Fruit fly (Drosophila melanogaster) whole organism, adult: ENCODE data around the gene MED30.

ENCODE experiments used
- CG11617 ChIP-seq: fragments of 200-800 bp; sonication (Bioruptor generic); optimal IDR thresholded peaks from 2 replicates; lab custom pipeline; 2017; ENCODE audit warnings: mild to moderate bottlenecking, missing biosample characterization, missing genetic modification reagents, missing genetic modification characterization
- CG12768 ChIP-seq: fragments of 200-800 bp; sonication (Bioruptor generic); optimal IDR thresholded peaks from 2 replicates; lab custom pipeline; 2017; ENCODE audit warnings: missing biosample characterization, missing genetic modification characterization, mild to moderate bottlenecking, moderate library complexity, missing genetic modification reagents
- CG14711 ChIP-seq: fragments of 200-800 bp; sonication (Bioruptor generic); optimal IDR thresholded peaks from 2 replicates; lab custom pipeline; 2018; ENCODE audit warnings: missing biosample characterization, mild to moderate bottlenecking, missing genetic modification characterization, moderate library complexity
- CG1620 ChIP-seq: fragments of 200-800 bp; sonication (Bioruptor generic); optimal IDR thresholded peaks from 2 replicates; lab custom pipeline; 2016; ENCODE audit warnings: missing biosample characterization, missing genetic modification characterization
- CG33017 ChIP-seq: fragments of 200-800 bp; sonication (Bioruptor generic); optimal IDR thresholded peaks from 2 replicates; lab custom pipeline; 2018; ENCODE audit warnings: missing biosample characterization, mild to moderate bottlenecking, missing genetic modification characterization, moderate library complexity
- CG5204 ChIP-seq: fragments of 200-800 bp; sonication (Bioruptor generic); optimal IDR thresholded peaks from 2 replicates; lab custom pipeline; 2016; ENCODE audit warnings: missing biosample characterization, missing genetic modification characterization
- CG7045 ChIP-seq: fragments of 200-800 bp; sonication (Bioruptor generic); optimal IDR thresholded peaks from 2 replicates; lab custom pipeline; 2017; ENCODE audit warnings: missing biosample characterization, mild to moderate bottlenecking, missing genetic modification characterization
- CG7101 ChIP-seq: fragments of 200-800 bp; sonication (Bioruptor generic); optimal IDR thresholded peaks from 2 replicates; lab custom pipeline; 2018; ENCODE audit warnings: missing biosample characterization, mild to moderate bottlenecking, missing genetic modification characterization, moderate library complexity
- Clk ChIP-seq: fragments of 200-800 bp; sonication (Bioruptor generic); optimal IDR thresholded peaks from 2 replicates; lab custom pipeline; 2017; ENCODE audit warnings: missing biosample characterization, missing genetic modification characterization
- Crg-1 ChIP-seq: fragments of 200-800 bp; sonication (Bioruptor generic); optimal IDR thresholded peaks from 2 replicates; lab custom pipeline; 2016; ENCODE audit warnings: missing biosample characterization, missing genetic modification characterization
- Hr96 ChIP-seq: fragments of 200-800 bp; sonication (Bioruptor generic); optimal IDR thresholded peaks from 2 replicates; lab custom pipeline; 2016; ENCODE audit warnings: missing biosample characterization, missing genetic modification characterization
- Mnt ChIP-seq: fragments of 200-800 bp; sonication (Bioruptor generic); optimal IDR thresholded peaks from 2 replicates; lab custom pipeline; 2016; ENCODE audit warnings: missing biosample characterization, mild to moderate bottlenecking, missing genetic modification characterization
- bab1 ChIP-seq: fragments of 200-800 bp; sonication (Bioruptor generic); optimal IDR thresholded peaks from 3 replicates; lab custom pipeline; 2019; ENCODE audit warnings: missing biosample characterization, mild to moderate bottlenecking, missing genetic modification characterization, moderate library complexity
- cic ChIP-seq: fragments of 200-800 bp; sonication (Bioruptor generic); optimal IDR thresholded peaks from 2 replicates; lab custom pipeline; 2017; ENCODE audit warnings: missing biosample characterization, mild to moderate bottlenecking, missing genetic modification characterization, moderate library complexity
- cnc ChIP-seq, 2 experiments: fragments of >200 bp; optimal IDR thresholded peaks; 2 replicates each; lab custom pipeline; 2017
- kay ChIP-seq: fragments of 200-800 bp; sonication (Bioruptor generic); peaks from one replicate; lab custom pipeline; 2016; ENCODE audit warnings: missing biosample characterization, missing genetic modification characterization, borderline replicate concordance
- ovo ChIP-seq: fragments of 200-800 bp; sonication (Bioruptor generic); optimal IDR thresholded peaks from 2 replicates; lab custom pipeline; 2016; ENCODE audit warnings: missing biosample characterization, missing genetic modification characterization
- pad ChIP-seq: fragments of 200-800 bp; sonication (Bioruptor generic); optimal IDR thresholded peaks from 3 replicates; lab custom pipeline; 2017; ENCODE audit warnings: missing biosample characterization, missing genetic modification characterization, mild to moderate bottlenecking, moderate library complexity, missing genetic modification reagents
- tj ChIP-seq: fragments of 200-800 bp; sonication (Bioruptor generic); optimal IDR thresholded peaks from 3 replicates; lab custom pipeline; 2017; ENCODE audit warnings: missing biosample characterization, mild to moderate bottlenecking, missing genetic modification characterization, moderate library complexity
- toe ChIP-seq: fragments of 200-800 bp; sonication (Bioruptor generic); optimal IDR thresholded peaks from 2 replicates; lab custom pipeline; 2016; ENCODE audit warnings: missing biosample characterization, missing genetic modification characterization

MED30 gene

DNA sequence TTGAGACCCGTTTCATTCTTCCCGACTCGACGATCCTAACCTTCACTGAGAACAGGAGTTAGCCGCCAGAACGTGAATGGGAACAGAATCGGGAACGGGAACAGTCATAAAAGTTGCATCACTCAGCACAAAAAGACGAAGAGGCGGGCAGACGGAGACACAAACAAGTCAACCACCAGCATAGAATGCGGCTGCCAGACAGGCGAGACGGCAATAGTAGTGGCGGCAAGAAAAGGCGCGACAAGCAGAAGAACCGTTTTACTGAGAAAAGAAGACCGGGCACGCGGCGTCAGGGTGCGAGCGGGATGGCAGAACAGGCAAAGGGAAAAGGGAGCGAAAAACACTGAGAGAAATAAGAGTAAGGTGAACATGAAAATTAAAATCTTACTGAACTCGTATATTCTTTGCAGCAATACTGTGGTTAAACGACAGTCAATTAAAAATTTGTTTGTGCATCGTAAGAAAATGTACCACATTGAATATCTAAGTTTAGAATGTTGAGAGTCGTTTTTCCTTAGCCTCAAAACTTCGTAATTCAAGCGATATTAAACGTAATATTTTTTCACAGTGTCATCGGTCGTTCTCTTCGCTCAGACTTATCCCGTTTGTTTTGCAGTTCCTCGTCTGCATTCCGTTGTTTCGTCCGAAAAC, 13.4 kb downstream of the MED30 start:
- TF ChIP-seq ovo (GFP tag; lab: Kevin White, UChicago) (peak; percentile 81), bab1 (peak; percentile 79), Crg-1 (GFP tag; lab: Kevin White, UChicago) (peak; percentile 22), Mnt (GFP tag; lab: Kevin White, UChicago) (peak; percentile 32), pad (GFP tag; lab: Kevin White, UChicago) (peak; percentile 81), CG7045 (GFP tag; lab: Kevin White, UChicago) (no peak), kay (GFP tag; lab: Kevin White, UChicago) (no peak), CG7101 (tag; lab: Kevin White, UChicago) (peak; percentile 69), CG14711 (tag; lab: Kevin White, UChicago) (peak; percentile 72), tj (GFP tag; lab: Kevin White, UChicago) (peak; percentile 97), Hr96 (peak; percentile 56), Clk (no peak), CG11617 (GFP tag; lab: Kevin White, UChicago) (peak; percentile 62), CG1620 (GFP tag; lab: Kevin White, UChicago) (peak; percentile 67)

DNA sequence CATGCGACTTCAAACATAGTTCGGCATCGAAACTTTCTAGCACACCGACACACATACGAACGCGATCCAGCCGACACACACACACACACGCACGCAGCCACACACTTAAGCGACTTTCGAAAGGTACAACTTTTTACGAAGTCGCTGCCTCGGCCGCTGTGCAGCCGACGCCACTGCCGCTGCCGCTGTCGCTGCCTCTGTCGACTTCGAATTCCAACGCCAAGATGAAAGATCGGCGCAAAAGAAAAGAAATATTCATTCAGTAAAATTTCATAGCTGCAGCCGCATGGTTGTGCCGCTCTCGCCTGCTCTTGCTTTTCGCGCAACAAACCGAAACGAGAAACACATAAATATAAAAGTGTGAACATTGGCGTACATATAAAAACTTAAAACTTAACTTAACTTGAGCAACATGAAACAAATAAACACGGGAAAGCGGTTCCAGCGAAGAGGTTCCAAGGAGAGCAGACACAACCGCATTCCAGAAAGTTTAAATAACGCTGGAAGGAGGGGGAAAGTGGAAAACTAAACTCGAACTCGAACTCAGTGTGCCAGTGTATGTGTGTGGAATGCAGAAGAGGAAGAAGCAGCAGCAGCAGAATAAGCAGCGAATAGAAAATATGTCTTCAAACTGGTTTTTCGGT, 14.3 kb downstream of the MED30 start:
- peak; percentile 39 for TF ChIP-seq pad (GFP tag; lab: Kevin White, UChicago)
- TF ChIP-seq CG33017, result no peak
- no peak for TF ChIP-seq CG11617 (GFP tag; lab: Kevin White, UChicago)
- no peak for TF ChIP-seq CG5204 (GFP tag; lab: Kevin White, UChicago)
- TF ChIP-seq Hr96, result no peak
- TF ChIP-seq CG7045 (GFP tag; lab: Kevin White, UChicago), result no peak

DNA sequence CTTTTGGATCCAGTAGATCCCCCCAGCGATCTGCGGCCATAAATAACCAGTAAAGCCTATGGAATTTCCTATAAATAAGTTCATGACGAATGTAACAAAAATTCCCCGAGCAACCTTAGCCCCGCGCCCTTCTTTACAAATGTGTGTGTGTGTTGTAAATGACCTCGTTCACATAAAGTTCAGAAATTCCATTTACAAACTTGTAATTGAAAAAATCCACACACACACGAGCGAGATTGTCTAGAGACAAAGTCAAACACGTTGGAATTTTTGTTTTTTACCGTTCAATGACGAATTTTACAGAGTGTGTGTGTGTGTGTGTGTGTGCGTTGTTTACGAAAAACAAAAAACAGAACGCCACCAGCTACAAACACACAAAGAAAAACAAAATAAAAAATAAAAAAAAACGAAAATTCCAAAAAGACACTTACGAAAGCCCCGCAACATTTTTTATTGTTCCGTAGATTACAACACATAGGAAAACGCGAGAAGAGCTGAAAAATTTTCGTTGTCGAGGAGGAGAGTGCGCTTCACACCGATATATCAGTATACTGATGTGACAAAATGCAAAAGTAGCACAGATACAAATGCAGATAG, 15.0 kb downstream of the MED30 start:
- TF ChIP-seq toe (GFP tag; lab: Kevin White, UChicago), result no peak
- TF ChIP-seq kay (GFP tag; lab: Kevin White, UChicago), result peak; percentile 72
- peak; percentile 16 for TF ChIP-seq Hr96

DNA sequence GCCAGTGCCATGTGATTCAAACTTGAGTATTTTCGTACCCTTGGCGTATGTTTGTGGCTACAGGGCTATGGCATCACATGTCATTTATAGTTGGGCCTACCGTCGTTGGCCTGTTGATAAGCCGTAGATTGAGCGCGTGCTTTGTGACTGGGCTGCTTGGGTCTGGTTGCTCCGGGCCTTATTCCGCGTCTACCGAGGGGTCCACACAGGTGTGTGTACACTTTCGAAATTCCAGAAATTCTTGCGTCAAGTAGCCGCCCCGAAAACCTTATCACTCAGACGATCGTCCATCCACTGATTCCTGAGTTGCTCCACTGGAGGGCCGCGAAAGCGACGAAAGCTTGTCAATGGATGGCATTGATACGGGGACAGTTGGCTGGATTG, 15.9 kb downstream of the MED30 start:
- TF ChIP-seq cic (GFP tag; lab: Kevin White, UChicago), result peak; percentile 73
- TF ChIP-seq CG5204 (GFP tag; lab: Kevin White, UChicago), result peak; percentile 2
- TF ChIP-seq CG1620 (GFP tag; lab: Kevin White, UChicago), result no peak
- peak; percentile 63 for TF ChIP-seq Mnt (GFP tag; lab: Kevin White, UChicago)
- TF ChIP-seq CG12768 (GFP tag; lab: Kevin White, UChicago), result no peak
- peak; percentile 26 for TF ChIP-seq kay (GFP tag; lab: Kevin White, UChicago)

DNA sequence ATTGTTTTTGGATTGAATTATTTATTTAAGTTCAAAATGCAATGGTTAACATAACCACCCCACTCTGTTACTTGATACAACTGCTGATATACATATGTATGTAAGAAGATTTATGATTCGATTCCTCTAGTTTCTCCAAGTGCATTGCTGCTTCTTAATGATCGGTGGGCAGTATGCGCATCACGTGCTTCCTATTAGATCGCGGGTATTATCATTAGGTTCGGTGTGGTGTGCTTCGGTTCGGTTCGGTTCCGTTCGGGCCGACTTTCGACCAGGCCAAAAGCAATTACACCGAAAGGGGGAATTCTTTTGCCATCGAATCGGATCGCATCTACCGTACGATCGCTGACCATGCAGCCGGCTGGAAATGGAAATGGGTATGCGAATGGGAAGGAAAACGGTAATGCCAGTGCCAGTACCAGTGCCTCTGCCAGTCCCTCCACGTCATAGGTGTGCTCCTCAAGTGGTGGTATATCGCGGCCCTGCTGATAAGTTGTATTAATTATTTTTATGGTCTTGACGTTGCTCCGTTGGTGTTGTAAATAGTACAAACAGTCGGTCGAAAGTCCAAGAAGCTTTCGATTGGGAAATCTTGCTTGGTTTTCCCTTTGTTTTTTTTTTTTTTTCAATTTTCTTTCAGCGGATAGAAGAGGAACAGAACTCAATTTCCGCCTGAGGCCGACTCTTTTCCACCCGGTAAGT, 16.4 kb downstream of the MED30 start:
- no peak for TF ChIP-seq CG1620 (GFP tag; lab: Kevin White, UChicago)
- peak; percentile 47 for TF ChIP-seq CG12768 (GFP tag; lab: Kevin White, UChicago)
- peak; percentile 33 for TF ChIP-seq tj (GFP tag; lab: Kevin White, UChicago)
- TF ChIP-seq kay (GFP tag; lab: Kevin White, UChicago), result peak; percentile 61
- no peak for TF ChIP-seq CG14711 (tag; lab: Kevin White, UChicago)

dm6 chr3L:636434-636833, 17.5 kb downstream of the MED30 start:
- TF ChIP-seq CG12768 (GFP tag; lab: Kevin White, UChicago) (no peak), CG7101 (tag; lab: Kevin White, UChicago) (peak; percentile 1), CG33017 (no peak), Hr96 (no peak), pad (GFP tag; lab: Kevin White, UChicago) (no peak), CG5204 (GFP tag; lab: Kevin White, UChicago) (peak; percentile 31), cnc (optimal IDR thresholded peaks at IDR 0.05; lab: Kevin White, UChicago) (no peak), Crg-1 (GFP tag; lab: Kevin White, UChicago) (no peak), ovo (GFP tag; lab: Kevin White, UChicago) (no peak)

DNA sequence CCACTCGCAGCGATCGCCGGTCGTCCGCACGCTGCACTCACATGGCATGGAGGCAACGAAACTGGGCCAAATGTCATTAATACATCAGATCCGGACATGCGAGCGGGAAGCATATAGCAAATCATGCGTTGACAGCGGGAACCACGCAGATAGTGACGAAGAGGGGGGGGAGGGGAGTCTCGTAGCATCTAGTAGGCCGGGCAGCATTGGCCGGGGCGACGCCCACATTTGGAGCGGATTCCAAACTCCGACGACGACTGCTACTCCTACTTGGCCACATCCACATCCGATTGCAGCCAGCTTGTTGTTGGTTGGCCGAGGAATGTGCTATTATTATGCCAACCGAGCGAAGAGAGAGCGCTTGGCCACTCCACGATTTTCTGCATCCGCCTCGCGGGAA, 18.4 kb downstream of the MED30 start:
- TF ChIP-seq Crg-1 (GFP tag; lab: Kevin White, UChicago), result no peak
- TF ChIP-seq CG14711 (tag; lab: Kevin White, UChicago), result no peak
- no peak for TF ChIP-seq CG1620 (GFP tag; lab: Kevin White, UChicago)
- no peak for TF ChIP-seq toe (GFP tag; lab: Kevin White, UChicago)
